Worm (Caenorhabditis elegans): ENCODE data around the gene Y54G11A.4.
"Not testable (repeated sequence)": the region's sequence is repeated elsewhere in the genome, so short reads cannot be mapped to it uniquely, and the experiment has no call there.

DNA sequence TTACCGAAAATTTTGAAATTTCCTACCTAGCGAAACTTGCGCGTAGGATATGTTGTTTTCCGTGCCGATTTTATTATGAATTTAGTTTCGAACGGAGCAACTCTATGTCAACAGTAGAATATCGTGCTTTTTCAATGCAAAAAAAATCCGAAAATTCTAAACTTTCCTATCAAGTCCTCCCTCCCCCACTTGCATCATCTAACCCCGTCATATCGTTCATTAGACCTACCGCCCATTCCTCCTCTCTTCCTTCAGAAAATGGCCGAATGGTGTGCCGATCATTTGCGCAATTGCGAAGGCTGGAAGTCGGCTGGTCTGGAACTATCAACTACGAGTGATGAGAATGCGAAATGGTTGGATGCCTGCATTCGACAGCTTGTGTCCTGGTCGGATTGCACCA is 4.4 kb downstream of the Y54G11A.4 start, which contains the start of gene Y54G11A.7:
- not testable (repeated sequence) for TF ChIP-seq ceh-36 (tag; optimal IDR thresholded peaks at IDR 0.05); ama-1 (optimal IDR thresholded peaks at IDR 0.05); pes-1 (GFP tag; IDR thresholded peaks at IDR 0.05); F13C5.2 (tag; optimal IDR thresholded peaks at IDR 0.05); flt-1 (GFP tag; IDR thresholded peaks at IDR 0.05); tra-4 (tag; optimal IDR thresholded peaks at IDR 0.05)
